Fruit fly (Drosophila melanogaster) whole organism, embryonic: ENCODE data around the gene Pif1A.
A peak's percentile ranks its signal among the peaks of the same experiment; 100 is the strongest.

Source experiments
- Asciz ChIP-seq: fragments of 200-800 bp; sonication (Bioruptor generic); optimal IDR thresholded peaks from 2 replicates; lab custom pipeline; 2017; ENCODE audit warnings: missing biosample characterization, mild to moderate bottlenecking, missing genetic modification characterization, missing genetic modification reagents
- CG11093 ChIP-seq: fragments of 200-800 bp; sonication (Bioruptor generic); IDR thresholded peaks from 3 replicates; pipeline ENCODE4 v1.3.6; 2022; ENCODE audit warnings: missing biosample characterization, missing genetic modification characterization
- CG12299 ChIP-seq: fragments of 200-800 bp; sonication (Bioruptor generic); optimal IDR thresholded peaks from 2 replicates; lab custom pipeline; 2018; ENCODE audit warnings: missing biosample characterization, mild to moderate bottlenecking, missing genetic modification characterization
- CG12942 ChIP-seq: fragments of 200-800 bp; sonication (Bioruptor generic); optimal IDR thresholded peaks from 3 replicates; lab custom pipeline; 2016; ENCODE audit warnings: missing biosample characterization, missing genetic modification characterization
- CG13775 ChIP-seq: fragments of 200-800 bp; sonication (Bioruptor generic); optimal IDR thresholded peaks from 3 replicates; lab custom pipeline; 2017; ENCODE audit warnings: missing biosample characterization, mild to moderate bottlenecking, missing genetic modification characterization
- CG15073 ChIP-seq: fragments of 200-800 bp; sonication (Bioruptor generic); optimal IDR thresholded peaks from 2 replicates; lab custom pipeline; 2016; ENCODE audit warnings: missing biosample characterization, missing genetic modification characterization
- CG16863 ChIP-seq: fragments of 200-800 bp; sonication (Bioruptor generic); optimal IDR thresholded peaks from 3 replicates; lab custom pipeline; 2016; ENCODE audit warnings: missing biosample characterization, missing genetic modification characterization
- CG17912 ChIP-seq: fragments of 200-800 bp; sonication (Bioruptor generic); optimal IDR thresholded peaks from 2 replicates; lab custom pipeline; 2018; ENCODE audit warnings: missing biosample characterization, mild to moderate bottlenecking, missing genetic modification characterization
- CG2712 ChIP-seq: fragments of 200-800 bp; optimal IDR thresholded peaks from 3 replicates; lab custom pipeline; 2019; ENCODE audit warnings: missing biosample characterization, mild to moderate bottlenecking, missing genetic modification characterization, moderate library complexity
- CG3065 ChIP-seq: fragments of 200-800 bp; sonication (Bioruptor generic); optimal IDR thresholded peaks from 2 replicates; lab custom pipeline; 2016; ENCODE audit warnings: missing biosample characterization, missing genetic modification characterization
- CG32772 ChIP-seq: fragments of 200-800 bp; sonication (Bioruptor generic); IDR thresholded peaks from 2 replicates; pipeline ENCODE4 v1.3.6; 2022; ENCODE audit warnings: missing biosample characterization, missing genetic modification characterization
- CG42726 ChIP-seq: fragments of 200-800 bp; sonication (Bioruptor generic); IDR thresholded peaks from 2 replicates; pipeline ENCODE4 v1.3.6; 2022; ENCODE audit warnings: missing biosample characterization, missing genetic modification characterization; ENCODE audit not compliant: partially characterized antibody
- CG4424 ChIP-seq: fragments of 200-800 bp; sonication (Bioruptor generic); optimal IDR thresholded peaks from 3 replicates; lab custom pipeline; 2016; ENCODE audit warnings: missing biosample characterization, missing genetic modification characterization
- CG5953 ChIP-seq: fragments of 200-800 bp; sonication (Bioruptor generic); IDR thresholded peaks from 2 replicates; pipeline ENCODE4 v1.3.6; 2022; ENCODE audit warnings: missing biosample characterization, missing genetic modification characterization
- CG6254 ChIP-seq: fragments of 200-800 bp; sonication (Bioruptor generic); optimal IDR thresholded peaks from 3 replicates; lab custom pipeline; 2017; ENCODE audit warnings: mild to moderate bottlenecking, missing biosample characterization, missing genetic modification reagents, missing genetic modification characterization
- CG6272 ChIP-seq: fragments of 200-800 bp; sonication (Bioruptor generic); IDR thresholded peaks from 2 replicates; pipeline ENCODE4 v1.3.6; 2022; ENCODE audit warnings: missing biosample characterization, missing genetic modification characterization
- CG6791 ChIP-seq: fragments of 200-800 bp; sonication (Bioruptor generic); IDR thresholded peaks from 3 replicates; pipeline ENCODE4 v1.3.6; 2022; ENCODE audit warnings: missing biosample characterization, missing genetic modification characterization; ENCODE audit not compliant: partially characterized antibody
- CG6813 ChIP-seq: fragments of 200-800 bp; sonication (Bioruptor generic); optimal IDR thresholded peaks from 2 replicates; lab custom pipeline; 2017; ENCODE audit warnings: missing biosample characterization, missing genetic modification characterization, mild to moderate bottlenecking, moderate library complexity, missing genetic modification reagents
- CG8924 ChIP-seq: fragments of 200-800 bp; optimal IDR thresholded peaks from 3 replicates; lab custom pipeline; 2019; ENCODE audit warnings: missing biosample characterization, mild to moderate bottlenecking, missing genetic modification characterization, moderate library complexity
- Dll ChIP-seq: fragments of 200-800 bp; sonication (Bioruptor generic); IDR thresholded peaks from 4 replicates; pipeline ENCODE4 v1.3.6; 2022; ENCODE audit warnings: missing biosample characterization, missing genetic modification characterization; ENCODE audit not compliant: partially characterized antibody
- E2f1 ChIP-seq: fragments of 200-800 bp; sonication (Bioruptor generic); IDR thresholded peaks from 2 replicates; pipeline ENCODE4 v1.3.6; 2022; ENCODE audit warnings: missing biosample characterization, missing genetic modification characterization
- E2f2 ChIP-seq: fragments of 200-800 bp; sonication (Bioruptor generic); IDR thresholded peaks from 2 replicates; pipeline ENCODE4 v1.3.6; 2022; ENCODE audit warnings: missing biosample characterization, missing genetic modification characterization
- HHEX ChIP-seq: fragments of 200-800 bp; sonication (Bioruptor generic); optimal IDR thresholded peaks from 3 replicates; lab custom pipeline; 2017; ENCODE audit warnings: missing biosample characterization, mild to moderate bottlenecking, missing genetic modification characterization, missing genetic modification reagents
- Hr39 ChIP-seq: fragments of >200 bp; optimal IDR thresholded peaks from 2 replicates; lab custom pipeline; 2017
- Mes4 ChIP-seq: fragments of 200-800 bp; sonication (Bioruptor generic); optimal IDR thresholded peaks from 2 replicates; lab custom pipeline; 2016; ENCODE audit warnings: missing biosample characterization, missing genetic modification characterization
- Nf-YC ChIP-seq: fragments of 200-800 bp; optimal IDR thresholded peaks from 3 replicates; lab custom pipeline; 2019; ENCODE audit warnings: missing biosample characterization, mild to moderate bottlenecking, missing genetic modification characterization, moderate library complexity
- Opbp ChIP-seq: fragments of 200-800 bp; sonication (Bioruptor generic); IDR thresholded peaks from 3 replicates; pipeline ENCODE4 v1.3.6; 2022; ENCODE audit warnings: missing biosample characterization, missing genetic modification characterization; ENCODE audit not compliant: partially characterized antibody
- Ptx1 ChIP-seq: fragments of 200-800 bp; sonication (Bioruptor generic); IDR thresholded peaks from 2 replicates; pipeline ENCODE4 v1.3.6; 2022; ENCODE audit warnings: missing biosample characterization, missing genetic modification characterization
- Sox100B ChIP-seq: fragments of 200-800 bp; sonication (Bioruptor generic); optimal IDR thresholded peaks from 3 replicates; lab custom pipeline; 2018; ENCODE audit warnings: missing biosample characterization, mild to moderate bottlenecking, missing genetic modification characterization
- Sox102F ChIP-seq: fragments of 200-800 bp; sonication (Bioruptor generic); optimal IDR thresholded peaks from 2 replicates; lab custom pipeline; 2018; ENCODE audit warnings: missing biosample characterization, mild to moderate bottlenecking, missing genetic modification characterization, moderate library complexity
- Ssrp ChIP-seq: fragments of 200-800 bp; sonication (Bioruptor generic); optimal IDR thresholded peaks from 2 replicates; lab custom pipeline; 2018; ENCODE audit warnings: missing biosample characterization, mild to moderate bottlenecking, missing genetic modification characterization, moderate library complexity
- Usf ChIP-seq: fragments of 200-800 bp; sonication (Bioruptor generic); optimal IDR thresholded peaks from 2 replicates; lab custom pipeline; 2017; ENCODE audit warnings: missing genotype, missing biosample characterization, missing genetic modification characterization
- Xrp1 ChIP-seq: fragments of 200-800 bp; sonication (Bioruptor generic); IDR thresholded peaks from 2 replicates; pipeline ENCODE4 v1.3.6; 2022; ENCODE audit warnings: missing biosample characterization, missing genetic modification characterization
- ato ChIP-seq: fragments of 200-800 bp; sonication (Bioruptor generic); IDR thresholded peaks from 2 replicates; pipeline ENCODE4 v1.3.6; 2022; ENCODE audit warnings: missing biosample characterization, missing genetic modification characterization; ENCODE audit not compliant: partially characterized antibody
- dimm ChIP-seq: fragments of 200-800 bp; sonication (Bioruptor generic); IDR thresholded peaks from 2 replicates; pipeline ENCODE4 v1.3.6; 2022; ENCODE audit warnings: missing biosample characterization, missing genetic modification characterization
- hbn ChIP-seq: fragments of 200-800 bp; sonication (Bioruptor generic); IDR thresholded peaks from 2 replicates; pipeline ENCODE4 v1.3.6; 2022; ENCODE audit warnings: missing biosample characterization, missing genetic modification characterization; ENCODE audit not compliant: partially characterized antibody
- hth ChIP-seq: fragments of >200 bp; optimal IDR thresholded peaks from 2 replicates; lab custom pipeline; 2017; ENCODE audit warnings: inconsistent platforms
- inv ChIP-seq: fragments of 200-800 bp; sonication (Bioruptor generic); IDR thresholded peaks from 2 replicates; pipeline ENCODE4 v1.3.6; 2022; ENCODE audit warnings: missing biosample characterization, missing genetic modification characterization; ENCODE audit not compliant: partially characterized antibody
- lov ChIP-seq, 2 experiments: fragments of 200-800 bp in 1 of 2; fragments of >200 bp in 1 of 2; sonication (Bioruptor generic) in 1 of 2; IDR thresholded peaks in 1 of 2; optimal IDR thresholded peaks in 1 of 2; 2 replicates in 1 of 2; 3 replicates in 1 of 2; pipeline versions ENCODE4 v1.3.6 to Lab custom; 2017 to 2022; ENCODE audit warnings: missing biosample characterization in 1 of 2, missing genetic modification characterization in 1 of 2
- luna ChIP-seq: fragments of 200-800 bp; sonication (Bioruptor generic); optimal IDR thresholded peaks from 2 replicates; lab custom pipeline; 2016; ENCODE audit warnings: missing biosample characterization, missing genetic modification characterization
- oc ChIP-seq: fragments of 200-800 bp; sonication (Bioruptor generic); optimal IDR thresholded peaks from 2 replicates; lab custom pipeline; 2018; ENCODE audit warnings: missing biosample characterization, mild to moderate bottlenecking, missing genetic modification characterization, moderate library complexity
- odd ChIP-seq: fragments of 200-800 bp; sonication (Bioruptor generic); optimal IDR thresholded peaks from 2 replicates; lab custom pipeline; 2017; ENCODE audit warnings: missing biosample characterization, mild to moderate bottlenecking, missing genetic modification characterization
- onecut ChIP-seq: fragments of 200-800 bp; sonication (Bioruptor generic); IDR thresholded peaks from 2 replicates; pipeline ENCODE4 v1.3.6; 2022; ENCODE audit warnings: missing biosample characterization, missing genetic modification characterization
- pan ChIP-seq, 4 experiments: fragments of >200 bp in 3 of 4; fragments of 200-800 bp in 1 of 4; sonication (Bioruptor generic) in 1 of 4; optimal IDR thresholded peaks in 3 of 4; IDR thresholded peaks in 1 of 4; 2 replicates each; pipeline versions ENCODE4 v1.3.6 to Lab custom; 2017 to 2022; ENCODE audit warnings: missing biosample characterization in 2 of 4, missing genetic modification characterization in 2 of 4, mixed read lengths in 1 of 4
- pfk ChIP-seq: fragments of 200-800 bp; sonication (Bioruptor generic); optimal IDR thresholded peaks from 2 replicates; lab custom pipeline; 2018; ENCODE audit warnings: missing biosample characterization, mild to moderate bottlenecking, missing genetic modification characterization, moderate library complexity
- phol ChIP-seq: fragments of 200-800 bp; sonication (Bioruptor generic); optimal IDR thresholded peaks from 3 replicates; lab custom pipeline; 2018; ENCODE audit warnings: missing biosample characterization, mild to moderate bottlenecking, missing genetic modification characterization, moderate library complexity
- row ChIP-seq: fragments of 200-800 bp; sonication (Bioruptor generic); IDR thresholded peaks from 3 replicates; pipeline ENCODE4 v1.3.6; 2022; ENCODE audit warnings: missing biosample characterization, missing genetic modification characterization
- twi ChIP-seq: fragments of 200-800 bp; optimal IDR thresholded peaks from 2 replicates; lab custom pipeline; 2019; ENCODE audit warnings: missing biosample characterization, mild to moderate bottlenecking, missing genetic modification characterization, moderate library complexity
- tx ChIP-seq: fragments of 200-800 bp; sonication (Bioruptor generic); optimal IDR thresholded peaks from 2 replicates; lab custom pipeline; 2016; ENCODE audit warnings: missing biosample characterization, missing genetic modification characterization
- wek ChIP-seq: fragments of 200-800 bp; sonication (Bioruptor generic); optimal IDR thresholded peaks from 3 replicates; lab custom pipeline; 2018; ENCODE audit warnings: missing biosample characterization, mild to moderate bottlenecking, missing genetic modification characterization, moderate library complexity

The Pif1A gene

DNA sequence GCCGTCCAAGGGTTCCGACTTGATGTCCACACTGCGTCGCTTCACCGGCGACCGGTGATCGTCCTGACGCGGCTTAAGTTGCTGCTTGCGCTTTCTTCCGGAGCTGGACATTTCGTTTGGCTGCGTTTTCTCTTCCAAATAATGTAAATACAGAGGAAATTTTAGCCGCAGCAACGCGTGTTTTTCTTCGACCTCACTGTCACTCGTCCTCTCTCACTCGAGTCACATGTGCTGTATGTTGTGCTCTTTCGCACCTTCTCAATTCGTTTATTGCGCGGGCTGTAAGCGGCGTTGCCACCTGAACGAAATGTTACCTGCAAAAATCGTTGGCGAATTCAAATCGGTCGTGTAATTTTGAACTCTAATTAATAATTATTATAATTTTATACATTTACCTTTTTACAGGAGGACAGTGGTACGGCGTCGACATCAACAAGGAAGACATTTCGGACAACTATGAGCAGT lies 4.4 kb upstream of the Pif1A start, which contains the start of gene CG9839 (continued):
- peak; percentile 38; the same call in 1 of the 4 replicates for TF ChIP-seq Dll (GFP tag; lab: Robert Waterston, UW)
- TF ChIP-seq lov (optimal IDR thresholded peaks at IDR 0.05; lab: Kevin White, UChicago) = no peak
- no peak for TF ChIP-seq lov (GFP tag; IDR thresholded peaks at IDR 0.05; lab: Robert Waterston, UW)
- TF ChIP-seq tx (GFP tag; lab: Kevin White, UChicago) = no peak
- no peak for TF ChIP-seq CG2712 (tag; lab: Kevin White, UChicago)
- no peak for TF ChIP-seq Ssrp (tag; lab: Kevin White, UChicago)
- no peak for TF ChIP-seq CG6813 (GFP tag; lab: Kevin White, UChicago)
- no peak for TF ChIP-seq CG13775 (GFP tag; lab: Kevin White, UChicago)
- no peak for TF ChIP-seq CG4424 (GFP tag; lab: Kevin White, UChicago)
- TF ChIP-seq CG32772 (GFP tag; lab: Robert Waterston, UW) = no peak
- TF ChIP-seq E2f2 (GFP tag; lab: Robert Waterston, UW) = peak; percentile 86
- no peak for TF ChIP-seq Sox102F (GFP tag; lab: Kevin White, UChicago)
- no peak for TF ChIP-seq Usf
- TF ChIP-seq E2f1 = no peak
- TF ChIP-seq Sox100B = no peak
- no peak for TF ChIP-seq Asciz
- no peak for TF ChIP-seq CG6254 (GFP tag; lab: Kevin White, UChicago)
- TF ChIP-seq CG12299 (tag; lab: Kevin White, UChicago) = no peak
- no peak for TF ChIP-seq CG15073 (GFP tag; lab: Kevin White, UChicago)
- TF ChIP-seq CG6791 (GFP tag; lab: Robert Waterston, UW) = no peak
- TF ChIP-seq CG5953 (GFP tag; lab: Robert Waterston, UW) = no peak
- no peak for TF ChIP-seq twi
- no peak for TF ChIP-seq ato (GFP tag; lab: Robert Waterston, UW)
- TF ChIP-seq phol (tag; lab: Kevin White, UChicago) = no peak
- TF ChIP-seq pan (optimal IDR thresholded peaks at IDR 0.05; lab: Kevin White, UChicago) = no peak
- TF ChIP-seq pan (GFP tag; optimal IDR thresholded peaks at IDR 0.05 in 1 of 2, IDR thresholded peaks at IDR 0.05 in 1 of 2) = no peak
- no peak for TF ChIP-seq Nf-YC (tag; lab: Kevin White, UChicago)
- TF ChIP-seq pfk (GFP tag; lab: Kevin White, UChicago) = no peak
- TF ChIP-seq Ptx1 (GFP tag; lab: Robert Waterston, UW) = no peak
- TF ChIP-seq CG8924 (tag; lab: Kevin White, UChicago) = no peak
- no peak for TF ChIP-seq luna (GFP tag; lab: Kevin White, UChicago)
- TF ChIP-seq CG11093 = no peak
- no peak for TF ChIP-seq hth (lab: Kevin White, UChicago)
- TF ChIP-seq hbn (GFP tag; lab: Robert Waterston, UW) = no peak
- TF ChIP-seq oc = no peak
- no peak for TF ChIP-seq onecut (GFP tag; lab: Robert Waterston, UW)
- 0 out of 2 replicates have a peak, but pooled peaks have one; percentile 41 for TF ChIP-seq CG42726 (GFP tag; lab: Robert Waterston, UW)
- no peak for TF ChIP-seq CG3065 (GFP tag; lab: Kevin White, UChicago)
- TF ChIP-seq CG12942 (GFP tag; lab: Kevin White, UChicago) = no peak
- TF ChIP-seq Hr39 = no peak
- no peak for TF ChIP-seq wek (GFP tag; lab: Kevin White, UChicago)
- no peak for TF ChIP-seq Xrp1 (GFP tag; lab: Robert Waterston, UW)
- no peak for TF ChIP-seq dimm (GFP tag; lab: Robert Waterston, UW)
- TF ChIP-seq CG6272 (GFP tag; lab: Robert Waterston, UW) = no peak
- no peak for TF ChIP-seq CG16863
- no peak for TF ChIP-seq Mes4 (GFP tag; lab: Kevin White, UChicago)
- no peak for TF ChIP-seq HHEX (GFP tag; lab: Kevin White, UChicago)
- no peak for TF ChIP-seq inv
- TF ChIP-seq row (GFP tag; lab: Robert Waterston, UW) = no peak
- no peak for TF ChIP-seq odd (GFP tag; lab: Kevin White, UChicago)
- peak; percentile 1 for TF ChIP-seq CG17912
- TF ChIP-seq Opbp (GFP tag; lab: Robert Waterston, UW) = peak; percentile 51; the same call in 1 of the 3 replicates
